Fruit fly (Drosophila melanogaster) whole organism, embryonic: ENCODE results near the gene Cpr65Au.

Experiments
- Adf1 ChIP-seq: fragments of 200-800 bp; sonication (Bioruptor generic); IDR thresholded peaks from 2 replicates; pipeline ENCODE4 v1.3.6; 2022; ENCODE audit warnings: missing biosample characterization, missing genetic modification characterization
- Awh ChIP-seq: fragments of 200-800 bp; sonication (Bioruptor generic); IDR thresholded peaks from 2 replicates; pipeline ENCODE4, ENCODE4 v1.3.6; 2022; ENCODE audit warnings: missing biosample characterization, missing genetic modification characterization
- CG10321 ChIP-seq: fragments of 200-800 bp; sonication (Bioruptor generic); IDR thresholded peaks from 2 replicates; pipeline ENCODE4 v1.3.6; 2022; ENCODE audit warnings: missing biosample characterization, missing genetic modification characterization
- CG10959 ChIP-seq: fragments of 200-800 bp; sonication (Bioruptor generic); IDR thresholded peaks from 2 replicates; pipeline ENCODE4 v1.3.6; 2022; ENCODE audit warnings: missing biosample characterization, missing genetic modification characterization
- CG11093 ChIP-seq: fragments of 200-800 bp; sonication (Bioruptor generic); IDR thresholded peaks from 3 replicates; pipeline ENCODE4 v1.3.6; 2022; ENCODE audit warnings: missing biosample characterization, missing genetic modification characterization
- CG12071 ChIP-seq: fragments of 200-800 bp; sonication (Bioruptor generic); optimal IDR thresholded peaks from 3 replicates; lab custom pipeline; 2018; ENCODE audit warnings: missing biosample characterization, mild to moderate bottlenecking, missing genetic modification characterization
- CG13123 ChIP-seq: fragments of 200-800 bp; sonication (Bioruptor generic); optimal IDR thresholded peaks from 2 replicates; lab custom pipeline; 2016; ENCODE audit warnings: missing biosample characterization, missing genetic modification characterization
- CG13296 ChIP-seq: fragments of 200-800 bp; sonication (Bioruptor generic); optimal IDR thresholded peaks from 3 replicates; lab custom pipeline; 2018; ENCODE audit warnings: missing biosample characterization, mild to moderate bottlenecking, missing genetic modification characterization
- CG1603 ChIP-seq: fragments of 200-800 bp; sonication (Bioruptor generic); optimal IDR thresholded peaks from 2 replicates; lab custom pipeline; 2019; ENCODE audit warnings: missing biosample characterization, mild to moderate bottlenecking, missing genetic modification characterization, moderate library complexity
- CG30403 ChIP-seq: fragments of 200-800 bp; sonication (Bioruptor generic); optimal IDR thresholded peaks from 3 replicates; lab custom pipeline; 2016; ENCODE audit warnings: missing biosample characterization, missing genetic modification characterization
- CG30431 ChIP-seq: fragments of 200-800 bp; sonication (Bioruptor generic); optimal IDR thresholded peaks from 2 replicates; lab custom pipeline; 2017; ENCODE audit warnings: missing biosample characterization, missing genetic modification characterization
- CG34224 ChIP-seq: fragments of 200-800 bp; sonication (Bioruptor generic); IDR thresholded peaks from 3 replicates; pipeline ENCODE4 v1.3.6; 2022; ENCODE audit warnings: missing biosample characterization, missing genetic modification characterization; ENCODE audit not compliant: partially characterized antibody
- CG3838 ChIP-seq: fragments of 200-800 bp; sonication (Bioruptor generic); optimal IDR thresholded peaks from 3 replicates; lab custom pipeline; 2016; ENCODE audit warnings: missing biosample characterization, missing genetic modification characterization
- CG3995 ChIP-seq: fragments of 200-800 bp; sonication (Bioruptor generic); optimal IDR thresholded peaks from 3 replicates; lab custom pipeline; 2016; ENCODE audit warnings: missing biosample characterization, missing genetic modification characterization
- CG4360 ChIP-seq: fragments of 200-800 bp; sonication (Bioruptor generic); IDR thresholded peaks from 2 replicates; pipeline ENCODE4 v1.3.6; 2022; ENCODE audit warnings: missing biosample characterization, missing genetic modification characterization
- CG4820 ChIP-seq: fragments of 200-800 bp; sonication (Bioruptor generic); optimal IDR thresholded peaks from 3 replicates; lab custom pipeline; 2016; ENCODE audit warnings: missing biosample characterization, missing genetic modification characterization
- CG5245 ChIP-seq: fragments of 200-800 bp; sonication (Bioruptor generic); optimal IDR thresholded peaks from 3 replicates; lab custom pipeline; 2016; ENCODE audit warnings: missing biosample characterization, missing genetic modification characterization
- CG8290 ChIP-seq, 3 experiments: fragments of 200-800 bp; sonication (Bioruptor generic); optimal IDR thresholded peaks; 2 replicates each; lab custom pipeline; 2016 to 2019; ENCODE audit warnings: missing biosample characterization in 3 of 3, missing genetic modification characterization in 3 of 3, mild to moderate bottlenecking in 2 of 3, moderate library complexity in 1 of 3
- CG9817 ChIP-seq: fragments of 200-800 bp; sonication (Bioruptor generic); optimal IDR thresholded peaks from 2 replicates; lab custom pipeline; 2018; ENCODE audit warnings: missing biosample characterization, mild to moderate bottlenecking, missing genetic modification characterization, moderate library complexity
- Dll ChIP-seq: fragments of 200-800 bp; sonication (Bioruptor generic); IDR thresholded peaks from 4 replicates; pipeline ENCODE4 v1.3.6; 2022; ENCODE audit warnings: missing biosample characterization, missing genetic modification characterization; ENCODE audit not compliant: partially characterized antibody
- E2f1 ChIP-seq: fragments of 200-800 bp; sonication (Bioruptor generic); IDR thresholded peaks from 2 replicates; pipeline ENCODE4 v1.3.6; 2022; ENCODE audit warnings: missing biosample characterization, missing genetic modification characterization
- Mad ChIP-seq: fragments of 200-800 bp; sonication (Bioruptor generic); optimal IDR thresholded peaks from 2 replicates; lab custom pipeline; 2016; ENCODE audit warnings: missing biosample characterization, missing genetic modification characterization
- Optix ChIP-seq: fragments of 200-800 bp; sonication (Bioruptor generic); IDR thresholded peaks from 3 replicates; pipeline ENCODE4 v1.3.6; 2022; ENCODE audit warnings: missing biosample characterization, missing genetic modification characterization
- az2 ChIP-seq: fragments of 200-800 bp; sonication (Bioruptor generic); optimal IDR thresholded peaks from 3 replicates; lab custom pipeline; 2016; ENCODE audit warnings: missing biosample characterization, missing genetic modification characterization
- chif ChIP-seq, 2 experiments: fragments of 200-800 bp; sonication (Bioruptor generic); optimal IDR thresholded peaks; 3 replicates each; lab custom pipeline; 2016; ENCODE audit warnings: missing biosample characterization in 2 of 2, missing genetic modification characterization in 2 of 2
- crol ChIP-seq: fragments of 200-800 bp; sonication (Bioruptor generic); IDR thresholded peaks from 2 replicates; pipeline ENCODE4 v1.3.6; 2022; ENCODE audit warnings: missing biosample characterization, missing genetic modification characterization
- dan ChIP-seq: fragments of 200-800 bp; sonication (Bioruptor generic); IDR thresholded peaks from 2 replicates; pipeline ENCODE4 v1.3.6; 2022; ENCODE audit warnings: missing biosample characterization, missing genetic modification characterization
- gem ChIP-seq: fragments of 200-800 bp; sonication (Bioruptor generic); optimal IDR thresholded peaks from 2 replicates; lab custom pipeline; 2019; ENCODE audit warnings: missing biosample characterization, mild to moderate bottlenecking, missing genetic modification characterization, moderate library complexity
- gsb-n ChIP-seq: fragments of 200-800 bp; sonication (Bioruptor generic); optimal IDR thresholded peaks from 3 replicates; lab custom pipeline; 2018; ENCODE audit warnings: missing biosample characterization, mild to moderate bottlenecking, missing genetic modification characterization
- gt ChIP-seq: fragments of 200-800 bp; sonication (Bioruptor generic); IDR thresholded peaks from 2 replicates; pipeline ENCODE4 v1.3.6; 2022; ENCODE audit warnings: missing biosample characterization, missing genetic modification characterization
- hb ChIP-seq: fragments of 200-800 bp; sonication (Bioruptor generic); IDR thresholded peaks from 3 replicates; pipeline ENCODE4 v1.3.6; 2022; ENCODE audit warnings: missing biosample characterization, missing genetic modification characterization; ENCODE audit not compliant: partially characterized antibody
- her ChIP-seq: fragments of 200-800 bp; sonication (Bioruptor generic); optimal IDR thresholded peaks from 2 replicates; lab custom pipeline; 2016; ENCODE audit warnings: missing biosample characterization, missing genetic modification characterization
- lbe ChIP-seq: fragments of 200-800 bp; sonication (Bioruptor generic); optimal IDR thresholded peaks from 2 replicates; lab custom pipeline; 2016; ENCODE audit warnings: missing biosample characterization, mild to moderate bottlenecking, missing genetic modification characterization
- luna ChIP-seq: fragments of 200-800 bp; sonication (Bioruptor generic); optimal IDR thresholded peaks from 2 replicates; lab custom pipeline; 2016; ENCODE audit warnings: missing biosample characterization, missing genetic modification characterization
- nerfin-1 ChIP-seq: fragments of 200-800 bp; sonication (Bioruptor generic); optimal IDR thresholded peaks from 3 replicates; lab custom pipeline; 2019; ENCODE audit warnings: missing biosample characterization, mild to moderate bottlenecking, missing genetic modification characterization, moderate library complexity
- nerfin-2 ChIP-seq: fragments of 200-800 bp; sonication (Bioruptor generic); IDR thresholded peaks from 2 replicates; pipeline ENCODE4 v1.3.6; 2022; ENCODE audit warnings: missing biosample characterization, missing genetic modification characterization; ENCODE audit not compliant: partially characterized antibody
- oc ChIP-seq: fragments of 200-800 bp; sonication (Bioruptor generic); optimal IDR thresholded peaks from 2 replicates; lab custom pipeline; 2018; ENCODE audit warnings: missing biosample characterization, mild to moderate bottlenecking, missing genetic modification characterization, moderate library complexity
- pros ChIP-seq: fragments of 200-800 bp; sonication (Bioruptor generic); optimal IDR thresholded peaks from 3 replicates; lab custom pipeline; 2019; ENCODE audit warnings: missing biosample characterization, mild to moderate bottlenecking, missing genetic modification characterization, moderate library complexity
- repo ChIP-seq: fragments of 200-800 bp; sonication (Bioruptor generic); optimal IDR thresholded peaks from 2 replicates; lab custom pipeline; 2016; ENCODE audit warnings: missing biosample characterization, missing genetic modification characterization
- sens-2 ChIP-seq: fragments of 200-800 bp; sonication (Bioruptor generic); IDR thresholded peaks from 2 replicates; pipeline ENCODE4 v1.3.6; 2022; ENCODE audit warnings: missing biosample characterization, missing genetic modification characterization
- slou ChIP-seq: fragments of 200-800 bp; sonication (Bioruptor generic); optimal IDR thresholded peaks from 3 replicates; lab custom pipeline; 2016; ENCODE audit warnings: missing biosample characterization, missing genetic modification characterization
- sna ChIP-seq: fragments of 200-800 bp; sonication (Bioruptor generic); IDR thresholded peaks from 2 replicates; pipeline ENCODE4 v1.3.6; 2022; ENCODE audit warnings: missing biosample characterization, missing genetic modification characterization; ENCODE audit not compliant: partially characterized antibody
- so ChIP-seq: fragments of 200-800 bp; sonication (Bioruptor generic); IDR thresholded peaks from 3 replicates; pipeline ENCODE4 v1.3.6; 2022; ENCODE audit warnings: missing biosample characterization, missing genetic modification characterization
- stwl ChIP-seq: fragments of 200-800 bp; sonication (Bioruptor generic); optimal IDR thresholded peaks from 3 replicates; lab custom pipeline; 2018; ENCODE audit warnings: missing biosample characterization, mild to moderate bottlenecking, missing genetic modification characterization, moderate library complexity
- tll ChIP-seq, 2 experiments: fragments of 200-800 bp in 1 of 2; fragments of >200 bp in 1 of 2; sonication (Bioruptor generic) in 1 of 2; optimal IDR thresholded peaks; 2 replicates each; lab custom pipeline; 2017 to 2019; ENCODE audit warnings: missing biosample characterization in 2 of 2, missing genetic modification characterization in 2 of 2, mild to moderate bottlenecking in 1 of 2, moderate library complexity in 1 of 2
- vfl ChIP-seq: fragments of 200-800 bp; sonication (Bioruptor generic); optimal IDR thresholded peaks from 2 replicates; lab custom pipeline; 2016; ENCODE audit warnings: missing biosample characterization, missing genetic modification characterization
- vnd ChIP-seq: fragments of 200-800 bp; sonication (Bioruptor generic); IDR thresholded peaks from 3 replicates; pipeline ENCODE4 v1.3.6; 2022; ENCODE audit warnings: missing biosample characterization, missing genetic modification characterization; ENCODE audit not compliant: partially characterized antibody
- zen2 ChIP-seq: fragments of 200-800 bp; sonication (Bioruptor generic); IDR thresholded peaks from 3 replicates; pipeline ENCODE4 v1.3.6; 2022; ENCODE audit warnings: missing biosample characterization, missing genetic modification characterization; ENCODE audit not compliant: partially characterized antibody

The Cpr65Au gene

dm6 chr3L:6173826-6174255 is 41.9 kb upstream of the Cpr65Au start, which contains the start of the genes fmt and CG7376 (continued):
- TF ChIP-seq CG1603 (tag; lab: Kevin White, UChicago) (no peak), vnd (peak; percentile 84), chif (GFP tag; optimal IDR thresholded peaks at IDR 0.05; lab: Kevin White, UChicago) (no peak), CG34224 (GFP tag; lab: Robert Waterston, UW) (peak; percentile 69; the same call in 2 of the 3 replicates), sens-2 (no peak), CG10321 (GFP tag; lab: Robert Waterston, UW) (no peak), hb (GFP tag; lab: Robert Waterston, UW) (peak; percentile 86), E2f1 (GFP tag; lab: Robert Waterston, UW) (no peak), stwl (tag; lab: Kevin White, UChicago) (peak; percentile 86), CG11093 (GFP tag; lab: Robert Waterston, UW) (no peak), CG3838 (GFP tag; lab: Kevin White, UChicago) (no peak), Mad (no peak), CG3995 (GFP tag; lab: Kevin White, UChicago) (no peak), luna (GFP tag; lab: Kevin White, UChicago) (no peak), so (no peak), CG9817 (tag; lab: Kevin White, UChicago) (no peak), gem (tag; lab: Kevin White, UChicago) (no peak), Adf1 (no peak), CG4820 (GFP tag; lab: Kevin White, UChicago) (no peak), zen2 (GFP tag; lab: Robert Waterston, UW) (peak; percentile 54; the same call in 1 of the 3 replicates), az2 (peak; percentile 7), sna (GFP tag; lab: Robert Waterston, UW) (peak; percentile 75), lbe (GFP tag; lab: Kevin White, UChicago) (no peak), CG12071 (GFP tag; lab: Kevin White, UChicago) (no peak), Dll (GFP tag; lab: Robert Waterston, UW) (peak; percentile 74; the same call in 3 of the 4 replicates)
- TF ChIP-seq, all 482 proteins: peak for 92

dm6 chr3L:6162483-6163128 is 30.7 kb upstream of the Cpr65Au start, which contains the start of gene Prdm13:
Gene Prdm13, plus strand, starts transcription at chr3L:6163127.
- TF ChIP-seq CG4360 (GFP tag; lab: Robert Waterston, UW) (peak; percentile 52; the same call in 1 of the 2 replicates), repo (GFP tag; lab: Kevin White, UChicago) (no peak), crol (GFP tag; lab: Robert Waterston, UW) (peak; percentile 27; the same call in 1 of the 2 replicates), CG30431 (no peak), gsb-n (tag; lab: Kevin White, UChicago) (peak; percentile 50), nerfin-1 (tag; lab: Kevin White, UChicago) (peak; percentile 95), oc (tag; lab: Kevin White, UChicago) (peak; percentile 77), nerfin-2 (GFP tag; lab: Robert Waterston, UW) (peak; percentile 21; the same call in 1 of the 2 replicates), pros (peak; percentile 72), her (GFP tag; lab: Kevin White, UChicago) (no peak)
- TF ChIP-seq, all 482 proteins: peak for 7

dm6 chr3L:6161997-6162396 is 30.1 kb upstream of the Cpr65Au start:
- TF ChIP-seq CG10321 (GFP tag; lab: Robert Waterston, UW), result no peak
- no peak for TF ChIP-seq CG10959 (GFP tag; lab: Robert Waterston, UW)
- no peak for TF ChIP-seq slou (GFP tag; lab: Kevin White, UChicago)
- no peak for TF ChIP-seq vfl (GFP tag; lab: Kevin White, UChicago)
- TF ChIP-seq CG8290 (GFP tag; optimal IDR thresholded peaks at IDR 0.05; lab: Kevin White, UChicago), result no peak
- TF ChIP-seq CG8290 (tag; optimal IDR thresholded peaks at IDR 0.05; lab: Kevin White, UChicago), result no peak
- no peak for TF ChIP-seq Awh (GFP tag; lab: Robert Waterston, UW)
- TF ChIP-seq CG13123, result no peak
- TF ChIP-seq Optix (GFP tag; lab: Robert Waterston, UW), result no peak
- no peak for TF ChIP-seq dan (GFP tag; lab: Robert Waterston, UW)
- TF ChIP-seq CG13296 (GFP tag; lab: Kevin White, UChicago), result no peak
- no peak for TF ChIP-seq CG5245
- no peak for TF ChIP-seq CG30403
- no peak for TF ChIP-seq gt (GFP tag; lab: Robert Waterston, UW)
- no peak for TF ChIP-seq tll (GFP tag; optimal IDR thresholded peaks at IDR 0.05; lab: Kevin White, UChicago)
